Fruit fly (Drosophila melanogaster): ENCODE data around the gene spel1.

spel1 gene

dm6 chr2L:14355033-14355851, 6.6 kb upstream of the spel1 start, which contains the start of gene Rab14 (continued):
- peak; percentile 31 for TF ChIP-seq CG9139 (GFP tag; optimal IDR thresholded peaks at IDR 0.05)
- TF ChIP-seq eg (GFP tag; IDR thresholded peaks at IDR 0.05): peak; percentile 93
- peak; percentile 77 for TF ChIP-seq topi (GFP tag; optimal IDR thresholded peaks at IDR 0.05)
- TF ChIP-seq net (GFP tag; optimal IDR thresholded peaks at IDR 0.05): peak; percentile 80
- peak; percentile 87 for TF ChIP-seq acj6 (GFP tag; optimal IDR thresholded peaks at IDR 0.05)
- peak; percentile 74 for TF ChIP-seq Gug (GFP tag; IDR thresholded peaks at IDR 0.05)
- no peak for TF ChIP-seq fd85E (GFP tag; optimal IDR thresholded peaks at IDR 0.05)
- TF ChIP-seq Met (GFP tag; optimal IDR thresholded peaks at IDR 0.05): peak; percentile 78
- peak; percentile 41 for TF ChIP-seq CG11762 (GFP tag; optimal IDR thresholded peaks at IDR 0.05; ENCODE audit: insufficient read depth)
- TF ChIP-seq CG6276 (GFP tag; optimal IDR thresholded peaks at IDR 0.05): peak; percentile 78
- peak; percentile 77 for TF ChIP-seq CG10631 (GFP tag; optimal IDR thresholded peaks at IDR 0.05)
- peak; percentile 83 for TF ChIP-seq Sox14 (GFP tag; optimal IDR thresholded peaks at IDR 0.05)
- peak; percentile 2 for TF ChIP-seq fkh (GFP tag; optimal IDR thresholded peaks at IDR 0.05)
- TF ChIP-seq CG11294 (GFP tag; IDR thresholded peaks at IDR 0.05): peak; percentile 68
- TF ChIP-seq CG32006 (GFP tag; optimal IDR thresholded peaks at IDR 0.05): peak; percentile 92
- peak; percentile 83 for TF ChIP-seq lz (GFP tag; optimal IDR thresholded peaks at IDR 0.05)
- TF ChIP-seq salr (GFP tag; optimal IDR thresholded peaks at IDR 0.05): peak; percentile 69 to 71
- peak; percentile 83 for TF ChIP-seq CG34406 (GFP tag; optimal IDR thresholded peaks at IDR 0.05)
- peak; percentile 48 for TF ChIP-seq fd59A (GFP tag; optimal IDR thresholded peaks at IDR 0.05)
- TF ChIP-seq dac (GFP tag; optimal IDR thresholded peaks at IDR 0.05): peak; percentile 81
- peak; percentile 48 for TF ChIP-seq CG1621 (tag; optimal IDR thresholded peaks at IDR 0.05)
- TF ChIP-seq CG3919 (GFP tag; optimal IDR thresholded peaks at IDR 0.05): peak; percentile 84
- no peak for TF ChIP-seq CG6854 (GFP tag; optimal IDR thresholded peaks at IDR 0.05)
- peak; percentile 39 for TF ChIP-seq dsx (GFP tag; optimal IDR thresholded peaks at IDR 0.05; ENCODE audit: poor library complexity, severe bottlenecking)
- peak; percentile 74 for TF ChIP-seq CG3032 (tag; optimal IDR thresholded peaks at IDR 0.05)
- peak; percentile 68 for TF ChIP-seq Sox15 (GFP tag; optimal IDR thresholded peaks at IDR 0.05)
- TF ChIP-seq CG8119 (GFP tag; IDR thresholded peaks at IDR 0.05): peak; percentile 84
- TF ChIP-seq cyc (GFP tag; optimal IDR thresholded peaks at IDR 0.05): peak; percentile 67
- TF ChIP-seq CG8632 (GFP tag; optimal IDR thresholded peaks at IDR 0.05): peak; percentile 82
- peak; percentile 87 for TF ChIP-seq esn (GFP tag; optimal IDR thresholded peaks at IDR 0.05)
- peak; percentile 63 for TF ChIP-seq Ets21C (GFP tag; optimal IDR thresholded peaks at IDR 0.05)

dm6 chr2L:14355852-14356174, 6.1 kb upstream of the spel1 start:
- no peak for TF ChIP-seq CG3919 (GFP tag; optimal IDR thresholded peaks at IDR 0.05)
- peak; percentile 26 for TF ChIP-seq CG3032 (tag; optimal IDR thresholded peaks at IDR 0.05)
- no peak for TF ChIP-seq Hr39 (GFP tag; optimal IDR thresholded peaks at IDR 0.05)
- peak; percentile 16 for TF ChIP-seq acj6 (GFP tag; optimal IDR thresholded peaks at IDR 0.05)
- no peak for TF ChIP-seq Sox15 (GFP tag; optimal IDR thresholded peaks at IDR 0.05)
- TF ChIP-seq salr (GFP tag; optimal IDR thresholded peaks at IDR 0.05): peak in 1 of 2 experiments; percentile 1
- peak; percentile 56 for TF ChIP-seq Eip78C (GFP tag)
- no peak for TF ChIP-seq dac (GFP tag; optimal IDR thresholded peaks at IDR 0.05)
- TF ChIP-seq CG4318 (GFP tag; optimal IDR thresholded peaks at IDR 0.05): peak; percentile 27
- TF ChIP-seq Hr4 (GFP tag; optimal IDR thresholded peaks at IDR 0.05): peak; percentile 33
- TF ChIP-seq Lpt (GFP tag; optimal IDR thresholded peaks at IDR 0.05): no peak

- TF ChIP-seq salr (GFP tag; optimal IDR thresholded peaks at IDR 0.05): no peak
- no peak for TF ChIP-seq lz (GFP tag; optimal IDR thresholded peaks at IDR 0.05)
- no peak for TF ChIP-seq Ets21C (GFP tag; optimal IDR thresholded peaks at IDR 0.05)
- peak; percentile 70 for TF ChIP-seq svp (GFP tag)
- no peak for TF ChIP-seq CG31627 (GFP tag; optimal IDR thresholded peaks at IDR 0.05)
- TF ChIP-seq CG9139 (GFP tag; optimal IDR thresholded peaks at IDR 0.05): no peak
- TF ChIP-seq Eip75B (GFP tag; optimal IDR thresholded peaks at IDR 0.05): no peak
- TF ChIP-seq vri (GFP tag; optimal IDR thresholded peaks at IDR 0.05): peak; percentile 5
Observed at dm6 chr2L:14356279-14356678, 5.6 kb upstream of the spel1 start.

Data from whole organism, prepupa.